Worm (Caenorhabditis elegans): ENCODE results near the gene Y75B12B.1.

Y75B12B.1 gene

ce11 chrV:15162697-15163096 is 21.8 kb upstream of the Y75B12B.1 start, which contains the start of gene srz-11:
srz-11 (plus strand) TSS chrV:15163082.
- TF ChIP-seq W03F9.2 (tag; optimal IDR thresholded peaks at IDR 0.05) = no peak
- TF ChIP-seq dao-5 (tag; optimal IDR thresholded peaks at IDR 0.05) = no peak
- no peak for TF ChIP-seq him-1 (tag; optimal IDR thresholded peaks at IDR 0.05)

- TF ChIP-seq dao-5 (tag; optimal IDR thresholded peaks at IDR 0.05) (no peak), W03F9.2 (tag; optimal IDR thresholded peaks at IDR 0.05) (no peak), him-1 (tag; optimal IDR thresholded peaks at IDR 0.05) (no peak)
Measured at ce11 chrV:15175459-15175858, 9.0 kb upstream of the Y75B12B.1 start, which contains the start of gene clec-47. clec-47 (plus strand) TSS chrV:15175759.

ce11 chrV:15179757-15180156 is 4.7 kb upstream of the Y75B12B.1 start, which contains the start of gene T09F5.10:
T09F5.10 (plus strand) TSS chrV:15180057.
- TF ChIP-seq W03F9.2 (tag; optimal IDR thresholded peaks at IDR 0.05) (no peak), dao-5 (tag; optimal IDR thresholded peaks at IDR 0.05) (no peak), him-1 (tag; optimal IDR thresholded peaks at IDR 0.05) (no peak)

- TF ChIP-seq him-1 (tag; optimal IDR thresholded peaks at IDR 0.05) (no peak), dao-5 (tag; optimal IDR thresholded peaks at IDR 0.05) (no peak), W03F9.2 (tag; optimal IDR thresholded peaks at IDR 0.05) (no peak)
Measured at ce11 chrV:15181899-15182298, 2.6 kb upstream of the Y75B12B.1 start.

- no peak for TF ChIP-seq dao-5 (tag; optimal IDR thresholded peaks at IDR 0.05)
- no peak for TF ChIP-seq W03F9.2 (tag; optimal IDR thresholded peaks at IDR 0.05)
- no peak for TF ChIP-seq him-1 (tag; optimal IDR thresholded peaks at IDR 0.05)
Measured at ce11 chrV:15182407-15182806, 2.1 kb upstream of the Y75B12B.1 start, which contains the start of gene fbxa-84. fbxa-84 (plus strand) TSS chrV:15182440.

- no peak for TF ChIP-seq dao-5 (tag; optimal IDR thresholded peaks at IDR 0.05)
- no peak for TF ChIP-seq him-1 (tag; optimal IDR thresholded peaks at IDR 0.05)
- TF ChIP-seq W03F9.2 (tag; optimal IDR thresholded peaks at IDR 0.05) = no peak
Measured at ce11 chrV:15186259-15186927, 1.9 kb downstream of the Y75B12B.1 start, which contains the start of gene Y75B12B.3. Y75B12B.3 (minus strand) TSS chrV:15186279.

- TF ChIP-seq W03F9.2 (tag; optimal IDR thresholded peaks at IDR 0.05) (peak; percentile 51), him-1 (tag; optimal IDR thresholded peaks at IDR 0.05) (no peak)
Measured at ce11 chrV:15187083-15188057, 2.9 kb downstream of the Y75B12B.1 start, which contains the start of the genes cyn-7 and bath-36. cyn-7 (minus strand) TSS chrV:15187378. bath-36 (plus strand) TSS chrV:15187888.

- TF ChIP-seq dao-5 (tag; optimal IDR thresholded peaks at IDR 0.05) = no peak
- peak; percentile 92 for TF ChIP-seq W03F9.2 (tag; optimal IDR thresholded peaks at IDR 0.05)
- TF ChIP-seq him-1 (tag; optimal IDR thresholded peaks at IDR 0.05) = no peak
Measured at ce11 chrV:15189567-15189966, 5.1 kb downstream of the Y75B12B.1 start, which contains the start of gene cyn-3. cyn-3 (plus strand) TSS chrV:15189927.

- TF ChIP-seq W03F9.2 (tag; optimal IDR thresholded peaks at IDR 0.05) (peak; percentile 43), dao-5 (tag; optimal IDR thresholded peaks at IDR 0.05) (peak; percentile 95), him-1 (tag; optimal IDR thresholded peaks at IDR 0.05) (no peak)
Measured at ce11 chrV:15190903-15191302, 6.4 kb downstream of the Y75B12B.1 start, which contains the start of gene Y75B12B.11. Y75B12B.11 (plus strand) TSS chrV:15191296.

ce11 chrV:15191971-15192370 is 7.5 kb downstream of the Y75B12B.1 start:
- TF ChIP-seq dao-5 (tag; optimal IDR thresholded peaks at IDR 0.05) (no peak), him-1 (tag; optimal IDR thresholded peaks at IDR 0.05) (no peak)

- no peak for TF ChIP-seq him-1 (tag; optimal IDR thresholded peaks at IDR 0.05)
- TF ChIP-seq W03F9.2 (tag; optimal IDR thresholded peaks at IDR 0.05) = no peak
- TF ChIP-seq dao-5 (tag; optimal IDR thresholded peaks at IDR 0.05) = no peak
Measured at ce11 chrV:15192377-15192776, 7.9 kb downstream of the Y75B12B.1 start, which contains the start of gene plc-2. plc-2 (plus strand) TSS chrV:15192572.

ce11 chrV:15193909-15194308 is 9.4 kb downstream of the Y75B12B.1 start, which contains the start of gene Y75B12B.13:
Y75B12B.13 (minus strand) TSS chrV:15194009.
- TF ChIP-seq him-1 (tag; optimal IDR thresholded peaks at IDR 0.05) (no peak), dao-5 (tag; optimal IDR thresholded peaks at IDR 0.05) (no peak), W03F9.2 (tag; optimal IDR thresholded peaks at IDR 0.05) (no peak)

ce11 chrV:15197955-15198354 is 13.5 kb downstream of the Y75B12B.1 start, which contains the start of gene srw-1:
srw-1 (plus strand) TSS chrV:15198255.
- TF ChIP-seq dao-5 (tag; optimal IDR thresholded peaks at IDR 0.05) (no peak), him-1 (tag; optimal IDR thresholded peaks at IDR 0.05) (no peak), W03F9.2 (tag; optimal IDR thresholded peaks at IDR 0.05) (no peak)

Data from whole organism, L4/young adult.